Worm (Caenorhabditis elegans) whole organism, L4/young adult: ENCODE measurements around the gene Y32H12A.7.

Experiments
- dao-5 ChIP-seq: sonication (generic microtip); optimal IDR thresholded peaks from 2 replicates; lab custom pipeline; 2016; ENCODE audit warnings: missing genotype, missing genetic modification characterization, moderate library complexity, missing compliant biosample characterization
- him-1 ChIP-seq: sonication (generic microtip); optimal IDR thresholded peaks from 2 replicates; lab custom pipeline; 2016; ENCODE audit warnings: missing genotype, missing genetic modification reagents, missing genetic modification characterization, missing compliant biosample characterization

DNA sequence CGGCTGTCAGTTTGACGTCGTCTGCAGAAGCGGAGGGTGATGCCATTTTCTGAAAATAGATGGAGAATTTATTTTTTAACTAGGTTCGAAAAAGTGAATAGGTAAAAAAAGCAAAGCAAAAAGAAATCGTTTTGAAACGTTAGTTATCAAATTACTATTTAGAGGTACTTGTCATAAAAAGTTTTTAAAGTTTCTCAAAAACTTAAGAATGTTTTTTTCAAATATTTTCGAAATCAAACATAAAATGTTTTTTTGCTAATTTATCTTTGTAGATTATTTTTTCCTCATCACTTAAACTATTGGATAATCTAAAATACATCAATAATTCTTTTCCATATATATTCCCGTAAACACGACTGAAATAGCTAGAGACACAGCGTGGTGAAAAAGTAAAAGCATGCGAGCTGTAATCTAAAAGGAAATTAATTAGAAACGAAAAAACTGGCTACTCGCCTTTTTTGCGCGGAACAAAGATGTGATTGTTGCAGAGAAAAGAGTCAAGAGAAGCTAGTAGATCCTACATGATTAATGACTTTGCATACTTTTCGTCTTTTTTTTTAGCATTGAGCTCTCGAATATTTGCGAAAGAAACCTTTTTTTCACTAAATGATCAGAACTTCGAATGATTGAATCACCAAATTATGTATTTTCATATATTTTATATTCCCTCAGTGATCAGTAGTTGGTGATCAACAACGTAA, 13.8 kb downstream of the Y32H12A.7 start, which contains the start of gene szy-2:
- TF ChIP-seq him-1 (tag; lab: Kevin White, UChicago), result no peak
- no peak for TF ChIP-seq dao-5 (tag; lab: Kevin White, UChicago)
